Worm (Caenorhabditis elegans): ENCODE data around the gene D2023.4.
A peak's percentile ranks its signal among the peaks of the same experiment; 100 is the strongest.

D2023.4 gene

DNA sequence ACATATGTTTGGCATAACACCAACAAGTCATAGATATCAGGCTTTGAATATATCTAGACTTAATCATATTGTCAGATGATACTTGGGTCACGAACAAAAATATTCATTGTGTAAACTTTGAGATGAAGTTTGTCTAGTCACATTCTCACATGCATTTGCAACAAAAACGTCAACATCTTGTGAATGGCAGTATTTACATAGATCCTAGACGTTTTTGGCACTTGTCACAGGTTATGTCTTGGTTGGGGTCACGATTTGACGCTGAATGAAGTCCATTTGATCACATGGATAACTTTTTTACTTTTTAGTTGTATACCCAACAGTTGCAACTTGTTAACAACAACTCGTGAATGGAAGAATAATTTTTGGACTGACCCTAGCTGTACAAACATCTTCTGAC lies 27.2 kb downstream of the D2023.4 start:
- no peak for TF ChIP-seq ztf-23 (GFP tag; IDR thresholded peaks at IDR 0.05)
- no peak for TF ChIP-seq T22C8.4 (GFP tag; IDR thresholded peaks at IDR 0.05)

DNA sequence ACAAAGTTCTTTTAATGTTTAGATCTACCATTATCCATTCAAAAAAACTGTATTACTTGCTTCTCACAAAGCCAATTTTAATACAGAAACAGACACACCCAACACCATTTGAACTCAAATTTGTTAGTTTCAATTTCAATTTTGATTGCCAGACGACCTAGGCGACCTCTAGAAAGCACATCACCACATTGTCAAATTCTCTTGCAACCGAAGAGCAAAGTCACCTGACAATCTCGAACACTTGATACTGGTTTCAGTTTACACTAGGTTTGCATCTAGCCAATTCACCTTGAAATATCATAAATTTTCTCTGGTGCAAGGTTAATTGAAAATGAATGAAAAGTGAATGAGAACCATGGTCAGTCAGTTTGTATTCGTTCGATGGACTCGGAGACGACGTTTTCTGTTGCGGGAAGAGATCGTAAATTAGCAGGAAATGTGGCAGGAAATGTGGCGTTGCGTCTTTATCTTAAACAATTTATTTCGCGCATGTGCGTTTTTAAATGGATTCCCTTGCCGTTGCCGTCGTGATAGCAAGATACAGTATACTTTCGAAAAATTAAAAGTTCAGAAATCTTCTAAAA lies 28.2 kb downstream of the D2023.4 start:
- TF ChIP-seq ztf-23 (GFP tag; IDR thresholded peaks at IDR 0.05) (no peak), ref-1 (GFP tag; conservative IDR thresholded peaks at IDR 0.05) (no peak), cog-1 (tag; optimal IDR thresholded peaks at IDR 0.05) (no peak), med-1 (GFP tag; optimal IDR thresholded peaks at IDR 0.05; ENCODE audit: insufficient read depth) (no peak), flt-1 (GFP tag; IDR thresholded peaks at IDR 0.05) (no peak), klf-2 (GFP tag; conservative IDR thresholded peaks at IDR 0.05) (no peak), ztf-29 (GFP tag; IDR thresholded peaks at IDR 0.05) (no peak), tab-1 (GFP tag; IDR thresholded peaks at IDR 0.05) (no peak), T22C8.4 (GFP tag; IDR thresholded peaks at IDR 0.05) (no peak)

DNA sequence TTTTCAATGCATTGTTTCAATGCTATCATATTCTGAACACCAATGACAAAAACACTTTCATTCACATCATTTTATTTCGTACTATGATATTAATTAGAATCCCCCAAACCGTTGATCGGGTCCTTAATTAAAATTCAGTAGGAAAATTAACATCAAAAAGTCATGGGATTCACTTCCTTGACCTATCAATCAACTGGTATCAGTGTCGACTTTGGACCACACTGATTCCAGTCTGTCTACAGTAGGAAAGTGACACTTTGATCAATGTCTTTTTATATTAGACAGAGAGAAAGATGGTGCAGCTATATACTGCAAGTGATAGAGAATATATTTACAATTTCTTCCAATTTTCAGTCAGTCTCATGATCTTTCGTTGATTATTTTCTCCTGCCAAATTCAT lies 29.2 kb downstream of the D2023.4 start:
- TF ChIP-seq T22C8.4 (GFP tag; IDR thresholded peaks at IDR 0.05) (no peak), klf-2 (GFP tag; conservative IDR thresholded peaks at IDR 0.05) (no peak), med-1 (GFP tag; optimal IDR thresholded peaks at IDR 0.05; ENCODE audit: insufficient read depth) (no peak), flt-1 (GFP tag; IDR thresholded peaks at IDR 0.05) (no peak), ztf-29 (GFP tag; IDR thresholded peaks at IDR 0.05) (no peak), tab-1 (GFP tag; IDR thresholded peaks at IDR 0.05) (no peak), cog-1 (tag; optimal IDR thresholded peaks at IDR 0.05) (no peak), ref-1 (GFP tag; conservative IDR thresholded peaks at IDR 0.05) (no peak), ztf-23 (GFP tag; IDR thresholded peaks at IDR 0.05) (no peak)

DNA sequence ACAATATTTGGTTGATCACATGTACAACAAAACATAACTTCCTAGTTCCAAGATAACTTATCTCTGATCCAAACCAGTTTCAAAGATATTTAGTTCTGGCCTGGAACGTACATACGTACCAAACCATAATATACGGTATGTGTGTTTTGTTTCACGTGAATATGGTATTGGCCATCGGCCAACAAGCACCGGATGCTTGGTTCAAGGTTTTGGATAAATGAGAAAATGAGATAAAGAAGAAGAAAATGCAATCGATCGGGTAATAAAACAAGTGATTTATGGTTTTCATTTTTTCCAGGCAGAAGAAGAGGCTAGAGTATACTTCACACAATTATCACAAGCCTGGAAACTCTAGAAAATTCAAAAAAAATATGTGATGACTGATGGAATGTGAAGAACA lies 30.2 kb downstream of the D2023.4 start:
- no peak for TF ChIP-seq ztf-23 (GFP tag; IDR thresholded peaks at IDR 0.05)
- TF ChIP-seq cog-1 (tag; optimal IDR thresholded peaks at IDR 0.05), result no peak
- no peak for TF ChIP-seq ztf-29 (GFP tag; IDR thresholded peaks at IDR 0.05)
- TF ChIP-seq med-1 (GFP tag; optimal IDR thresholded peaks at IDR 0.05; ENCODE audit: insufficient read depth), result no peak
- TF ChIP-seq flt-1 (GFP tag; IDR thresholded peaks at IDR 0.05), result no peak
- no peak for TF ChIP-seq T22C8.4 (GFP tag; IDR thresholded peaks at IDR 0.05)
- TF ChIP-seq klf-2 (GFP tag; conservative IDR thresholded peaks at IDR 0.05), result no peak
- TF ChIP-seq ref-1 (GFP tag; conservative IDR thresholded peaks at IDR 0.05), result no peak
- no peak for TF ChIP-seq tab-1 (GFP tag; IDR thresholded peaks at IDR 0.05)

DNA sequence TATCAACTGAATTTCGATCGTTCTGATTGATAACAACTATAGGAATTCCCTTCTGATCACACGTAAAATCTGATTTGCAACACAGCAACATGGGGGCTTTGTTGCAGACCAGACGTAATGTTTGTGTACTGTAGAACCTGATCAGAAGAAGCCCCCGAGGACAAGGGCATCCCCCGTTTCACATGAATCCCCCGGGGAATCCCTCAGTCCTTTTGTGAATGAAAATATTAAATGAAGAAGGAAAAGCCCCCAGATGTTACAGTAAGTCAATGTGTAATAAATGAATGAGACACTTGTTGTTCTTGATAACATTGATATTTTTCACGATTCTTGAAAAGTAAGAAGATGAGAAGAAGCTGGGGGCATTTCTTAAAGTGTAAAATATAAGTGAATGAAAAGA lies 31.4 kb downstream of the D2023.4 start:
- TF ChIP-seq ztf-29 (GFP tag; IDR thresholded peaks at IDR 0.05) (no peak), med-1 (GFP tag; optimal IDR thresholded peaks at IDR 0.05; ENCODE audit: insufficient read depth) (no peak), tab-1 (GFP tag; IDR thresholded peaks at IDR 0.05) (no peak), ztf-23 (GFP tag; IDR thresholded peaks at IDR 0.05) (no peak), ref-1 (GFP tag; conservative IDR thresholded peaks at IDR 0.05) (no peak), klf-2 (GFP tag; conservative IDR thresholded peaks at IDR 0.05) (no peak), T22C8.4 (GFP tag; IDR thresholded peaks at IDR 0.05) (no peak), flt-1 (GFP tag; IDR thresholded peaks at IDR 0.05) (no peak), cog-1 (tag; optimal IDR thresholded peaks at IDR 0.05) (no peak)

DNA sequence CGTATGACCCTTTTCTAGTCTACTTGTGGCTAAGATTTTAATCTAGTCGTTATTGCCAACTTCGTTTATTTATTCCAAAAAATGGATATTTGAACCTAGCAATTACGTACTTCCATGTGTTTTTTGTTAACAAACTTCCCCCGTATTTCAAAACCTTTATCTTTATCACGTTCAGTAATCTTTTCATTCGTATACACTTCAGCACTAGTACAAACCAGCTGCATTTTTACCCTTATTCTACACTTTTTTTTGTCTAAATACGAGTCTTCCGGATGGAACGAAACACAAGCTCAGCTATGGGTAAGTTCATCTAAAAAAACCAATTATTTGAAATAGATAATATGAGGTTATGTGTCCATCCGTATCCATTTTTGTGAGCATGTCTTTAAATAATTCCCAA lies 36.1 kb downstream of the D2023.4 start, which contains the start of gene D2023.1:
D2023.1 (plus strand) TSS at position 77 of the 400 bp plus-strand sequence.
- TF ChIP-seq ztf-29 (GFP tag; IDR thresholded peaks at IDR 0.05) (no peak), flt-1 (GFP tag; IDR thresholded peaks at IDR 0.05) (no peak), cog-1 (tag; optimal IDR thresholded peaks at IDR 0.05) (no peak), tab-1 (GFP tag; IDR thresholded peaks at IDR 0.05) (no peak), ref-1 (GFP tag; conservative IDR thresholded peaks at IDR 0.05) (no peak), med-1 (GFP tag; optimal IDR thresholded peaks at IDR 0.05; ENCODE audit: insufficient read depth) (no peak), klf-2 (GFP tag; conservative IDR thresholded peaks at IDR 0.05) (no peak), T22C8.4 (GFP tag; IDR thresholded peaks at IDR 0.05) (no peak), ztf-23 (GFP tag; IDR thresholded peaks at IDR 0.05) (no peak)

DNA sequence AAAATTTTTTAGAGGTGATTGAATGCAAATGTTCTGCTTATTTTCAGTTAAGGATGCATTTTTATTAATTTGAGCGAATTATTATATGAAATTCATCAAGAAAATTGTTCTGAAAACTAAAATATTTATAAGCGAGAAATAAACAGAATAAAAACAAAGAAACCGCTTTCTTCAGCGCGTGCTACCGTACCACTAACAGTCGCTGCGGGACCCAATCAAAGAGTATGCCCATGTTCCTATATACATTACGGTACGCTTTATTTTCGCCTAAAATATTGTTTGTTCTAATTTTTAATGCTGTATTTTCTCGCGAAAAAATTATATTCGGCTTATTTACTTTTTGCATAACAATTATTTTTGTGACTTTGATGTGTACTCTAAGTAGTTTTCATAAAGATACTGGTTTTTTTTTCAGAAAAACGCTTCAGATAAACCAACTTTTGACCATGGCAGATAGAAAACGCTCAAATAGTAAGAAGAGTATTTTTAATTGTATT lies 37.8 kb downstream of the D2023.4 start, which contains the start of gene F55A11.8:
F55A11.8 (plus strand) TSS at position 447 of the 497 bp plus-strand sequence.
- TF ChIP-seq tab-1 (GFP tag; IDR thresholded peaks at IDR 0.05), result no peak
- no peak for TF ChIP-seq flt-1 (GFP tag; IDR thresholded peaks at IDR 0.05)
- TF ChIP-seq ztf-23 (GFP tag; IDR thresholded peaks at IDR 0.05), result no peak
- TF ChIP-seq ref-1 (GFP tag; conservative IDR thresholded peaks at IDR 0.05), result no peak
- TF ChIP-seq T22C8.4 (GFP tag; IDR thresholded peaks at IDR 0.05), result no peak
- TF ChIP-seq med-1 (GFP tag; optimal IDR thresholded peaks at IDR 0.05; ENCODE audit: insufficient read depth), result no peak
- TF ChIP-seq ztf-29 (GFP tag; IDR thresholded peaks at IDR 0.05), result no peak
- TF ChIP-seq cog-1 (tag; optimal IDR thresholded peaks at IDR 0.05), result no peak
- no peak for TF ChIP-seq klf-2 (GFP tag; conservative IDR thresholded peaks at IDR 0.05)

DNA sequence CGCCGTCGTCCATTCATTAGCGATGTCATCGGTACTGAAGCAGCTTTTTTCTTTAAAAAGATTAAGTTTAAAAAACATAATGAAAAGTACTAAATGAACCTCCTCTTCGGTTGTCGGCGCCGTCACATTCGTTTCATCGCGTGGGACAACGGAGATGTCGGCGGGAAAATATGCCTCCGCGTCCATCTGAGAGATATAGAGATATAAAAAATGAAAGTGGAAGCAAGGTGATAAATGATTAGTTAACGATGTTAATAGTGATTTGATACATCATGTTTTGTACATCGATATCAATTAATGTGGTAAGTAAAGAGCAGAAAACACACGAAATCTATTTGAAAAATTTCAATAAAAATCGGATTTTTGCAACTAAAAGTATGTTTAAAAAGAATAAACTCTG lies 38.3 kb downstream of the D2023.4 start, which contains the start of gene F55A11.7:
F55A11.7 (minus strand) TSS at position 186 of the 400 bp plus-strand sequence.
- TF ChIP-seq med-1 (GFP tag; optimal IDR thresholded peaks at IDR 0.05; ENCODE audit: insufficient read depth) (no peak), cog-1 (tag; optimal IDR thresholded peaks at IDR 0.05) (no peak), ztf-29 (GFP tag; IDR thresholded peaks at IDR 0.05) (no peak), ztf-23 (GFP tag; IDR thresholded peaks at IDR 0.05) (no peak)

DNA sequence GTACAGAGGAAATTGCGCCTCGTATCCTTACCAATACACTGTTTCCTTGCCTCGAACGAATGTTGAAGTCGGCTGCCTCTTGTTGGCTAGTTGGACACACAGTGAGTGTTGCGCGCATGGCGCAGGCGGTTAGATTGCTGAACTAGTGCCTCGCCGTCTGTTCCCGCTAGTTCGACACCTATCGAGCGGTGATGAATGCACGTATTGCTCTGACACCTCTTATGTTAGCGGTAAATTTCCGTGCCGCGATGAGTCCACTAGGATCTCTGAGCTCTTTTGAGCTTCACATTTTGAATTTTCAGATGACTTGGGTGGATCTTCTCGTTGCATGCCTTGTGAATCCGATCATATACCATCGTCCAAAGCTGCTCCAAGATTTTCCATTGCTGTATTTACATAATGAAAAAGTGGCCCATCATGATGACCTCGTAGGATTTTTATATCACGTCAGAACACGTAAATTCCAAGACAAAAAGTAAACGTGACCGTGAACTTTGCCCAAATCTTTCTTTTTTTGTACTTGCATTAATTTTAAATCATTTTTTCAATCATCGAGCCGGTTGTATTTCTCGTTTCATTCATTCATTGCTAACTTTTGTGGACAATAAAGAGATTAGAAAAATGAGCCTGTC lies 42.6 kb downstream of the D2023.4 start, which contains the start of gene F55A11.11:
F55A11.11 (plus strand) TSS at position 341 of the 632 bp plus-strand sequence.
- TF ChIP-seq med-1 (GFP tag; optimal IDR thresholded peaks at IDR 0.05; ENCODE audit: insufficient read depth), result peak; percentile 87
- TF ChIP-seq ztf-29 (GFP tag; IDR thresholded peaks at IDR 0.05), result peak; percentile 93
- peak; percentile 98 for TF ChIP-seq flt-1 (GFP tag; IDR thresholded peaks at IDR 0.05)
- peak; percentile 97 for TF ChIP-seq ztf-23 (GFP tag; IDR thresholded peaks at IDR 0.05)
- TF ChIP-seq cog-1 (tag; optimal IDR thresholded peaks at IDR 0.05), result peak; percentile 88
- peak; percentile 90 for TF ChIP-seq klf-2 (GFP tag; conservative IDR thresholded peaks at IDR 0.05)
- peak; percentile 97 for TF ChIP-seq T22C8.4 (GFP tag; IDR thresholded peaks at IDR 0.05)
- TF ChIP-seq ref-1 (GFP tag; conservative IDR thresholded peaks at IDR 0.05), result peak; percentile 93
- TF ChIP-seq tab-1 (GFP tag; IDR thresholded peaks at IDR 0.05), result peak; percentile 96
